Fruit fly (Drosophila melanogaster): ENCODE results near the gene PGAP5.

Gene PGAP5

DNA sequence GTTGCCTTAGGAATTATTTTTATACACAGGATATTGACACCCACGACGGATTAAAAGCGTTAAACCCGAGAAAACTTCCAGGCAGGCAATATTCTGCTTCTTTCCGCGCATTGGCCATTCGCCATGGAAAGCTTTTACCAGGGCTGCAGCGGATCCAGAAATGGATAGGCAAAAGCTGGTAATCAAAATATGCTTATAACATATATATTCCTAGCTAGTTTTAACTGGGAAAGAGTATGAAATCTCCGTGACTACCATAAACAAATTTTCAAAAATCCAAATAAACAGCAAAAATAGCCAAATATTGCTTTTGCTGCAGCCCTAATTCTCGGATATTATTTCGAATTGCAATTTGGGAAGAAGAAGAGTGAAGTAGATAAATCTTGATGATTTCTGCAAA, 39.2 kb upstream of the PGAP5 start, which contains the start of the genes PAPLA1 and Rbsn-5 (continued):
- peak; percentile 100 for TF ChIP-seq CG7928 (GFP tag; optimal IDR thresholded peaks at IDR 0.05)
- peak; percentile 92 for TF ChIP-seq CG11456 (GFP tag; IDR thresholded peaks at IDR 0.05)
- TF ChIP-seq ro (GFP tag; IDR thresholded peaks at IDR 0.05) = peak; percentile 71
- no peak for TF ChIP-seq unc-4 (GFP tag; IDR thresholded peaks at IDR 0.05; ENCODE audit: partially characterized antibody)
- peak; percentile 91 for TF ChIP-seq CG1233 (GFP tag; optimal IDR thresholded peaks at IDR 0.05)
- peak; percentile 92 for TF ChIP-seq CG11504 (tag; optimal IDR thresholded peaks at IDR 0.05)
- peak; percentile 80 for TF ChIP-seq twi (tag; optimal IDR thresholded peaks at IDR 0.05)
- TF ChIP-seq Usf (GFP tag; optimal IDR thresholded peaks at IDR 0.05) = peak; percentile 82
- TF ChIP-seq CG3838 (GFP tag; optimal IDR thresholded peaks at IDR 0.05) = peak; percentile 75
- TF ChIP-seq CG6272 (GFP tag; IDR thresholded peaks at IDR 0.05) = peak; percentile 93
- peak; percentile 91 for TF ChIP-seq CG8924 (tag; optimal IDR thresholded peaks at IDR 0.05)
- peak; percentile 96 for TF ChIP-seq Max (GFP tag; optimal IDR thresholded peaks at IDR 0.05)
- peak; percentile 27 for TF ChIP-seq pros (GFP tag; optimal IDR thresholded peaks at IDR 0.05)
- TF ChIP-seq CG9215 (GFP tag; IDR thresholded peaks at IDR 0.05) = peak; percentile 89
- TF ChIP-seq jumu (GFP tag; optimal IDR thresholded peaks at IDR 0.05) = peak; percentile 96
- peak; percentile 86 for TF ChIP-seq CG18011 (GFP tag; optimal IDR thresholded peaks at IDR 0.05)
- TF ChIP-seq dpn (GFP tag; optimal IDR thresholded peaks at IDR 0.05) = peak; percentile 97
- peak; percentile 78 for TF ChIP-seq CG6654 (GFP tag; optimal IDR thresholded peaks at IDR 0.05)
- peak; percentile 92 for TF ChIP-seq slp2 (GFP tag; optimal IDR thresholded peaks at IDR 0.05)
- TF ChIP-seq CG16815 (GFP tag; optimal IDR thresholded peaks at IDR 0.05) = peak; percentile 85
- peak; percentile 86 for TF ChIP-seq disco-r (GFP tag; optimal IDR thresholded peaks at IDR 0.05)
- TF ChIP-seq CG4707 (GFP tag; optimal IDR thresholded peaks at IDR 0.05) = peak; percentile 64
- peak; percentile 86 for TF ChIP-seq org-1 (GFP tag; optimal IDR thresholded peaks at IDR 0.05)
- peak; percentile 97 for TF ChIP-seq bab2 (GFP tag; optimal IDR thresholded peaks at IDR 0.05)
- peak; percentile 93 for TF ChIP-seq Side (GFP tag; optimal IDR thresholded peaks at IDR 0.05)
- peak; percentile 97 for TF ChIP-seq B-H2 (GFP tag; optimal IDR thresholded peaks at IDR 0.05)
- TF ChIP-seq maf-S (GFP tag; optimal IDR thresholded peaks at IDR 0.05) = peak; percentile 95
- no peak for TF ChIP-seq CG8478 (optimal IDR thresholded peaks at IDR 0.05)
- TF ChIP-seq CG3163 (GFP tag; optimal IDR thresholded peaks at IDR 0.05) = peak; percentile 81

DNA sequence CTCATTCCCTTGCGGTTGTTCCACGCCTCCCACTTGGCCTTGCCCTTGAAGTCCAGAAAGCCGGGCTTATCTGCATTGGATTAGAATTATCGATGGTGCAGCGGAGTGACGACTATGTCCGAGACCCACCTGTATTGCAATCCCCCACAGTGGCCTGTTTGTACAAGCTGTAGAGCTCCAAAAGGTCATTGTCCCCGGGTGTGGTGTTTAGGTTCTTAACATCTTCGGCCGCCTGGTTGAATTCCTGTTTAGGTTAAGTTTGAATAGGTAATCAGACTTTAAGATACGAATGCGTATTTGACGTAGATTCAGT, 36.7 kb upstream of the PGAP5 start:
- TF ChIP-seq usp (GFP tag; optimal IDR thresholded peaks at IDR 0.05) = peak; percentile 12
- TF ChIP-seq stc (GFP tag; IDR thresholded peaks at IDR 0.05) = no peak
- no peak for TF ChIP-seq CG5180 (GFP tag; optimal IDR thresholded peaks at IDR 0.05)
- no peak for TF ChIP-seq slou (GFP tag; optimal IDR thresholded peaks at IDR 0.05)
- no peak for TF ChIP-seq CG11247 (GFP tag; IDR thresholded peaks at IDR 0.05)
- no peak for TF ChIP-seq gfzf (GFP tag; optimal IDR thresholded peaks at IDR 0.05)
- no peak for TF ChIP-seq Awh (GFP tag; IDR thresholded peaks at IDR 0.05)
- no peak for TF ChIP-seq chm (GFP tag; IDR thresholded peaks at IDR 0.05)
- peak; percentile 26 for TF ChIP-seq ftz-f1 (GFP tag; optimal IDR thresholded peaks at IDR 0.05)
- no peak for TF ChIP-seq chn (GFP tag; optimal IDR thresholded peaks at IDR 0.05)
- TF ChIP-seq tup (GFP tag; optimal IDR thresholded peaks at IDR 0.05) = no peak
- TF ChIP-seq sug (tag; optimal IDR thresholded peaks at IDR 0.05) = no peak
- no peak for TF ChIP-seq Stat92E (GFP tag; optimal IDR thresholded peaks at IDR 0.05)
- TF ChIP-seq sima (GFP tag; optimal IDR thresholded peaks at IDR 0.05) = no peak
- no peak for TF ChIP-seq Hr78 (GFP tag; optimal IDR thresholded peaks at IDR 0.05)
- no peak for TF ChIP-seq Usf (GFP tag; optimal IDR thresholded peaks at IDR 0.05)
- TF ChIP-seq bcd (GFP tag; optimal IDR thresholded peaks at IDR 0.05) = no peak
- TF ChIP-seq CG10979 (tag; optimal IDR thresholded peaks at IDR 0.05) = no peak
- no peak for TF ChIP-seq Sry-δ (GFP tag; optimal IDR thresholded peaks at IDR 0.05)
- TF ChIP-seq cad (GFP tag; optimal IDR thresholded peaks at IDR 0.05) = no peak
- TF ChIP-seq CTCF (GFP tag; optimal IDR thresholded peaks at IDR 0.05) = no peak
- no peak for TF ChIP-seq Neu2 (GFP tag; optimal IDR thresholded peaks at IDR 0.05; ENCODE audit: borderline replicate concordance)
- TF ChIP-seq MESR4 (GFP tag; optimal IDR thresholded peaks at IDR 0.05) = peak; percentile 51
- TF ChIP-seq CG17186 (GFP tag; optimal IDR thresholded peaks at IDR 0.05) = no peak
- no peak for TF ChIP-seq CG7963 (GFP tag; IDR thresholded peaks at IDR 0.05; ENCODE audit: partially characterized antibody)
